Worm (Caenorhabditis elegans): ENCODE data around the gene atz-1.

The atz-1 gene

DNA sequence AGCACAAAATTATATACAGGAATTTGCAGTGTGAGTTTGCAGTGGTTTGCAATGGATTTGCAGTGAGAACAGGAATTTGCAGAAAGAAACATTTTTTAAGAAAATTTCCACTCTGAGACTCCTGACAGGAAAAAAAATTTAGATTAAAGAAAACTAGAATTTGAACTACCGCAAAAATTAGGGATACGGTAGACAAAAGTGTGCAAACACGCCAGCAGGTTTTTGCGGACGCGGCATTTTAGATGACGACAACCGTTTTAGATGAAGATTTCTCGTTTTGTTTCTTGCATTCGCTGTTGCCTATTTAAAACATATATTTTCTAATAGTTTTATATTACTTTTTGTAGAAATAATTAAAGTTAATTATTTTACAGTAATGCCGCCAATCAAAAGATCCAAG lies 4.0 kb downstream of the atz-1 start, which contains the start of gene wdr-46 (continued):
- TF ChIP-seq snpc-4 (GFP tag; optimal IDR thresholded peaks at IDR 0.05), result no peak
- TF ChIP-seq snpc-4 (tag; optimal IDR thresholded peaks at IDR 0.05), result peak in 3 of 4 experiments; percentile 11 to 57 (median 21)
- no peak for TF ChIP-seq nhr-90 (tag; optimal IDR thresholded peaks at IDR 0.05)
- TF ChIP-seq attf-6 (GFP tag; IDR thresholded peaks at IDR 0.05), result peak; percentile 61; the same call in 1 of the 2 replicates
- TF ChIP-seq chd-7 (tag; optimal IDR thresholded peaks at IDR 0.05), result peak; percentile 2
- no peak for TF ChIP-seq snpc-1.1 (tag; optimal IDR thresholded peaks at IDR 0.05; ENCODE audit: insufficient read depth)
- peak; percentile 17; the same call in 1 of the 2 replicates for TF ChIP-seq ceh-100 (GFP tag; IDR thresholded peaks at IDR 0.05)
- TF ChIP-seq lin-35 (GFP tag; optimal IDR thresholded peaks at IDR 0.05), result peak; percentile 65 to 95 (median 79)
- no peak for TF ChIP-seq lir-1 (GFP tag; conservative IDR thresholded peaks at IDR 0.05)
- 0 out of 2 replicates have a peak, but pooled peaks have one; percentile 26 for TF ChIP-seq D2030.7 (GFP tag; IDR thresholded peaks at IDR 0.05)
- TF ChIP-seq let-526 (GFP tag; IDR thresholded peaks at IDR 0.05), result no peak
- TF ChIP-seq mcd-1 (GFP tag; IDR thresholded peaks at IDR 0.05), result peak; percentile 71
- no peak for TF ChIP-seq Y79H2A.3 (GFP tag; conservative IDR thresholded peaks at IDR 0.05)
- no peak for TF ChIP-seq ama-1 (optimal IDR thresholded peaks at IDR 0.05)
- TF ChIP-seq ama-1 (GFP tag; optimal IDR thresholded peaks at IDR 0.05), result peak; percentile 42 to 64
- TF ChIP-seq attf-3 (GFP tag; conservative IDR thresholded peaks at IDR 0.05), result no peak
- TF ChIP-seq unc-62 (GFP tag; optimal IDR thresholded peaks at IDR 0.05), result no peak
- TF ChIP-seq ztf-18 (tag; optimal IDR thresholded peaks at IDR 0.05), result no peak
- no peak for TF ChIP-seq sdz-38 (tag; optimal IDR thresholded peaks at IDR 0.05)
- no peak for TF ChIP-seq dpff-1 (tag; optimal IDR thresholded peaks at IDR 0.05)
- TF ChIP-seq madf-6 (GFP tag; IDR thresholded peaks at IDR 0.05), result peak; percentile 81
- no peak for TF ChIP-seq B0035.1 (tag; optimal IDR thresholded peaks at IDR 0.05)

DNA sequence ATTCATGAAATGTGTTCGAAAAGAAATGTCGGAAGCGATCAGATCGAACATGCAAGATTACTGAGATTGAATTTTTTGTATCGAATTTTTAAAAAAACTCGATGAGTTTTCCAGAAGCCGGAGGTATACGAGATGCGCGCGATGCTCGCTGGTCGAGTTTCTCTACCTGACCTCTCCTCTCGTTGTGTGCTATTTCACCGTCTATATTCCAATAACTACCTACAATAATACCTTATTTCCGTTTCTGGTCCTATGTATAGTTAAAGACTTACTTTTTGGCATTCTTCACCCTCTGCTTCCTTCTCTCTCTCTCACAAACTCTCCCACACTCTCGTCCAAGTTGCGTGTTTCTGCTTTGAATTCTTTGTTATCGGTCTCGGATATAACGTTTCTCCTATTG lies 4.6 kb downstream of the atz-1 start:
- TF ChIP-seq madf-3 (GFP tag; IDR thresholded peaks at IDR 0.05), result peak; percentile 80; the same call in 1 of the 2 replicates
- peak; percentile 47 for TF ChIP-seq madf-6 (GFP tag; IDR thresholded peaks at IDR 0.05)
- TF ChIP-seq Y79H2A.3 (GFP tag; conservative IDR thresholded peaks at IDR 0.05), result 0 out of 2 replicates have a peak, but pooled peaks have one; percentile 37
- peak; percentile 49; the same call in 1 of the 2 replicates for TF ChIP-seq B0336.3 (GFP tag; IDR thresholded peaks at IDR 0.05)
- TF ChIP-seq K11D2.4 (GFP tag; IDR thresholded peaks at IDR 0.05), result no peak
- TF ChIP-seq nhr-80 (tag; optimal IDR thresholded peaks at IDR 0.05), result no peak
- TF ChIP-seq attf-6 (GFP tag; IDR thresholded peaks at IDR 0.05), result peak; percentile 37; the same call in 1 of the 2 replicates
- peak; percentile 86; the same call in 1 of the 2 replicates for TF ChIP-seq cebp-2 (GFP tag; IDR thresholded peaks at IDR 0.05)
- no peak for TF ChIP-seq nfya-2 (GFP tag; IDR thresholded peaks at IDR 0.05)

DNA sequence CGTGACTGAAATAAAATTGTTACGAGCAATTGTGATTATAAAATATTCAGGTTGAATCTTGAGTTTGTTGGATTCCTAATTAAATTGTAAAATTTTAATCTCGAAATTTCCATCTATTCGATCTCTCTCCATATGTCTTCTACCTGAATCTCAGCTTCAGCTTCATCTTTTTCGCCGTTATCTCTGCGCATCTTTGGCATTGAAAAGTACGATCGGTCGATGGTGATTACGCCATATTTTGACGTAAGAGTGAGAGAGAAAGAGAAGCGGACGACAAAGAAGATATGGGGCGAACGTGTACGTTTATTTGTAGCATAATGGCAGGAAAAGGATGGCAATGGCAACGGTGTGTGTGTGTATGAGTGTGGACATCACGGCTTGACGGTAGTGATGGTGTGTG lies 9.3 kb downstream of the atz-1 start:
- TF ChIP-seq lag-1 (GFP tag; IDR thresholded peaks at IDR 0.05) (no peak), repo-1 (tag; optimal IDR thresholded peaks at IDR 0.05) (no peak), F22D6.2 (tag; optimal IDR thresholded peaks at IDR 0.05) (no peak), hsf-1 (GFP tag; IDR thresholded peaks at IDR 0.05) (no peak), pha-4 (tag; optimal IDR thresholded peaks at IDR 0.05) (no peak), him-1 (tag; optimal IDR thresholded peaks at IDR 0.05) (no peak), ceh-100 (GFP tag; IDR thresholded peaks at IDR 0.05) (no peak), cebp-1 (GFP tag; IDR thresholded peaks at IDR 0.05) (no peak), cebp-1 (tag; optimal IDR thresholded peaks at IDR 0.05) (no peak), aptf-2 (GFP tag; conservative IDR thresholded peaks at IDR 0.05) (no peak), Y53G8AR.9 (GFP tag; conservative IDR thresholded peaks at IDR 0.05) (no peak), ceh-79 (tag; optimal IDR thresholded peaks at IDR 0.05) (no peak), B0336.3 (GFP tag; IDR thresholded peaks at IDR 0.05) (no peak), pbrm-1 (GFP tag; IDR thresholded peaks at IDR 0.05) (no peak), C06A6.2 (GFP tag; conservative IDR thresholded peaks at IDR 0.05) (no peak), atf-7 (tag; optimal IDR thresholded peaks at IDR 0.05) (no peak), egl-18 (GFP tag; IDR thresholded peaks at IDR 0.05) (no peak), ceh-27 (GFP tag; optimal IDR thresholded peaks at IDR 0.05) (no peak), akir-1 (GFP tag; optimal IDR thresholded peaks at IDR 0.05) (no peak)

Measured in whole organism, young adult.